Fruit fly (Drosophila melanogaster) whole organism, embryonic: ENCODE data around the gene CG5390.
A peak's percentile ranks its signal among the peaks of the same experiment; 100 is the strongest.

Experiments
- Adf1 ChIP-seq: fragments of 200-800 bp; sonication (Bioruptor generic); IDR thresholded peaks from 2 replicates; pipeline ENCODE4 v1.3.6; 2022; ENCODE audit warnings: missing biosample characterization, missing genetic modification characterization
- Atf3 ChIP-seq: fragments of 200-800 bp; sonication (Bioruptor generic); optimal IDR thresholded peaks from 3 replicates; lab custom pipeline; 2016; ENCODE audit warnings: missing biosample characterization, missing genetic modification characterization
- Bteb2 ChIP-seq: fragments of 200-800 bp; sonication (Bioruptor generic); optimal IDR thresholded peaks from 2 replicates; lab custom pipeline; 2016; ENCODE audit warnings: missing biosample characterization, missing genetic modification characterization
- CG10267 ChIP-seq: fragments of 200-800 bp; sonication (Bioruptor generic); optimal IDR thresholded peaks from 2 replicates; lab custom pipeline; 2018; ENCODE audit warnings: missing biosample characterization, mild to moderate bottlenecking, missing genetic modification characterization, moderate library complexity
- CG10543 ChIP-seq: fragments of 200-800 bp; sonication (Bioruptor generic); optimal IDR thresholded peaks from 3 replicates; lab custom pipeline; 2017; ENCODE audit warnings: missing biosample characterization, mild to moderate bottlenecking, missing genetic modification characterization, moderate library complexity
- CG11696 ChIP-seq: fragments of 200-800 bp; sonication (Bioruptor generic); IDR thresholded peaks from 2 replicates; pipeline ENCODE4 v1.3.6; 2022; ENCODE audit warnings: missing biosample characterization, missing genetic modification characterization
- CG12769 ChIP-seq: fragments of 200-800 bp; sonication (Bioruptor generic); optimal IDR thresholded peaks from 2 replicates; lab custom pipeline; 2019; ENCODE audit warnings: missing biosample characterization, mild to moderate bottlenecking, missing genetic modification characterization, moderate library complexity
- CG14667 ChIP-seq: fragments of 200-800 bp; sonication (Bioruptor generic); IDR thresholded peaks from 2 replicates; pipeline ENCODE4 v1.3.6; 2022; ENCODE audit warnings: missing biosample characterization, missing genetic modification characterization
- CG15696 ChIP-seq: fragments of 200-800 bp; sonication (Bioruptor generic); optimal IDR thresholded peaks from 2 replicates; lab custom pipeline; 2019; ENCODE audit warnings: missing biosample characterization, mild to moderate bottlenecking, missing genetic modification characterization, moderate library complexity
- CG1602 ChIP-seq: fragments of 200-800 bp; sonication (Bioruptor generic); optimal IDR thresholded peaks from 3 replicates; lab custom pipeline; 2016; ENCODE audit warnings: missing biosample characterization, missing genetic modification characterization
- CG17328 ChIP-seq: fragments of 200-800 bp; sonication (Bioruptor generic); IDR thresholded peaks from 2 replicates; pipeline ENCODE4 v1.3.6; 2022; ENCODE audit warnings: missing biosample characterization, missing genetic modification characterization
- CG3163 ChIP-seq: fragments of 200-800 bp; sonication (Bioruptor generic); optimal IDR thresholded peaks from 3 replicates; lab custom pipeline; 2016; ENCODE audit warnings: missing biosample characterization, missing genetic modification characterization
- CG3407 ChIP-seq: fragments of 200-800 bp; sonication (Bioruptor generic); optimal IDR thresholded peaks from 2 replicates; lab custom pipeline; 2018; ENCODE audit warnings: missing biosample characterization, mild to moderate bottlenecking, missing genetic modification characterization
- CG4404 ChIP-seq: fragments of 200-800 bp; sonication (Bioruptor generic); IDR thresholded peaks from 2 replicates; pipeline ENCODE4 v1.3.6; 2022; ENCODE audit warnings: missing biosample characterization, missing genetic modification characterization
- CG4424 ChIP-seq: fragments of 200-800 bp; sonication (Bioruptor generic); optimal IDR thresholded peaks from 3 replicates; lab custom pipeline; 2016; ENCODE audit warnings: missing biosample characterization, missing genetic modification characterization
- CG9437 ChIP-seq: fragments of 200-800 bp; sonication (Bioruptor generic); optimal IDR thresholded peaks from 2 replicates; lab custom pipeline; 2018; ENCODE audit warnings: missing biosample characterization, mild to moderate bottlenecking, missing genetic modification characterization
- Dek ChIP-seq: fragments of 200-800 bp; sonication (Bioruptor generic); optimal IDR thresholded peaks from 3 replicates; lab custom pipeline; 2019; ENCODE audit warnings: missing biosample characterization, mild to moderate bottlenecking, missing genetic modification characterization, moderate library complexity
- Doc3 ChIP-seq: fragments of 200-800 bp; sonication (Bioruptor generic); IDR thresholded peaks from 3 replicates; pipeline ENCODE4 v1.3.6; 2022; ENCODE audit warnings: missing biosample characterization, missing genetic modification characterization; ENCODE audit not compliant: partially characterized antibody
- HLH3B ChIP-seq: fragments of 200-800 bp; sonication (Bioruptor generic); IDR thresholded peaks from 2 replicates; pipeline ENCODE4 v1.3.6; 2022; ENCODE audit warnings: missing biosample characterization, missing genetic modification characterization
- HmgZ ChIP-seq: fragments of 200-800 bp; sonication (Bioruptor generic); optimal IDR thresholded peaks from 2 replicates; lab custom pipeline; 2018; ENCODE audit warnings: missing biosample characterization, mild to moderate bottlenecking, missing genetic modification characterization
- Hr78 ChIP-seq, 2 experiments: fragments of 200-800 bp in 1 of 2; fragments of >200 bp in 1 of 2; sonication (Bioruptor generic) in 1 of 2; optimal IDR thresholded peaks; 2 replicates each; lab custom pipeline; 2017 to 2019; ENCODE audit warnings: missing biosample characterization in 2 of 2, missing genetic modification characterization in 2 of 2, mild to moderate bottlenecking in 1 of 2, moderate library complexity in 1 of 2
- Jarid2 ChIP-seq: fragments of 200-800 bp; sonication (Bioruptor generic); optimal IDR thresholded peaks from 3 replicates; lab custom pipeline; 2017; ENCODE audit warnings: mild to moderate bottlenecking, missing biosample characterization, missing genetic modification reagents, missing genetic modification characterization
- Lim3 ChIP-seq: fragments of 200-800 bp; sonication (Bioruptor generic); IDR thresholded peaks from 2 replicates; pipeline ENCODE4 v1.3.6; 2022; ENCODE audit warnings: missing biosample characterization, missing genetic modification characterization
- MTF-1 ChIP-seq: fragments of 200-800 bp; sonication (Bioruptor generic); optimal IDR thresholded peaks from 2 replicates; lab custom pipeline; 2018; ENCODE audit warnings: missing biosample characterization, mild to moderate bottlenecking, missing genetic modification characterization, borderline replicate concordance
- Mrtf ChIP-seq: fragments of 200-800 bp; sonication (Bioruptor generic); IDR thresholded peaks from 3 replicates; pipeline ENCODE4 v1.3.6; 2022; ENCODE audit warnings: missing biosample characterization, missing genetic modification characterization
- Myb ChIP-seq: fragments of 200-800 bp; sonication (Bioruptor generic); optimal IDR thresholded peaks from 2 replicates; lab custom pipeline; 2016; ENCODE audit warnings: missing biosample characterization, missing genetic modification characterization
- Optix ChIP-seq: fragments of 200-800 bp; sonication (Bioruptor generic); IDR thresholded peaks from 3 replicates; pipeline ENCODE4 v1.3.6; 2022; ENCODE audit warnings: missing biosample characterization, missing genetic modification characterization
- Sry-δ ChIP-seq: fragments of 200-800 bp; sonication (Bioruptor generic); optimal IDR thresholded peaks from 2 replicates; lab custom pipeline; 2016; ENCODE audit warnings: missing biosample characterization, missing genetic modification characterization
- TFAM ChIP-seq: fragments of 200-800 bp; sonication (Bioruptor generic); optimal IDR thresholded peaks from 2 replicates; lab custom pipeline; 2017; ENCODE audit warnings: missing biosample characterization, missing genetic modification characterization, inconsistent platforms
- YL-1 ChIP-seq: fragments of 200-800 bp; sonication (Bioruptor generic); optimal IDR thresholded peaks from 3 replicates; lab custom pipeline; 2017; ENCODE audit warnings: missing biosample characterization, mild to moderate bottlenecking, missing genetic modification characterization
- cad ChIP-seq: fragments of >200 bp; optimal IDR thresholded peaks from 2 replicates; lab custom pipeline; 2017; ENCODE audit warnings: missing biosample characterization, missing genetic modification characterization
- chinmo ChIP-seq: fragments of 200-800 bp; sonication (Bioruptor generic); IDR thresholded peaks from 4 replicates; pipeline ENCODE4 v1.3.6; 2022; ENCODE audit warnings: missing biosample characterization, missing genetic modification characterization; ENCODE audit not compliant: partially characterized antibody
- fd3F ChIP-seq: fragments of 200-800 bp; sonication (Bioruptor generic); optimal IDR thresholded peaks from 2 replicates; lab custom pipeline; 2018; ENCODE audit warnings: missing biosample characterization, mild to moderate bottlenecking, missing genetic modification characterization, moderate library complexity
- fd64A ChIP-seq: fragments of 200-800 bp; sonication (Bioruptor generic); optimal IDR thresholded peaks from 3 replicates; lab custom pipeline; 2018; ENCODE audit warnings: missing biosample characterization, mild to moderate bottlenecking, missing genetic modification characterization
- gce ChIP-seq: fragments of 200-800 bp; sonication (Bioruptor generic); IDR thresholded peaks from 3 replicates; pipeline ENCODE4 v1.3.6; 2022; ENCODE audit warnings: missing biosample characterization, missing genetic modification characterization
- grn ChIP-seq: fragments of 200-800 bp; sonication (Bioruptor generic); optimal IDR thresholded peaks from 3 replicates; lab custom pipeline; 2017; ENCODE audit warnings: missing biosample characterization, missing genetic modification characterization
- gt ChIP-seq: fragments of 200-800 bp; sonication (Bioruptor generic); IDR thresholded peaks from 2 replicates; pipeline ENCODE4 v1.3.6; 2022; ENCODE audit warnings: missing biosample characterization, missing genetic modification characterization
- insv ChIP-seq, 2 experiments: fragments of 200-800 bp; sonication (Bioruptor generic); optimal IDR thresholded peaks; 3 replicates each; lab custom pipeline; 2016 to 2018; ENCODE audit warnings: missing biosample characterization in 2 of 2, missing genetic modification characterization in 2 of 2
- ken ChIP-seq: fragments of 200-800 bp; sonication (Bioruptor generic); IDR thresholded peaks from 3 replicates; pipeline ENCODE4 v1.3.6; 2022; ENCODE audit warnings: missing biosample characterization, missing genetic modification characterization
- odd ChIP-seq: fragments of 200-800 bp; sonication (Bioruptor generic); optimal IDR thresholded peaks from 2 replicates; lab custom pipeline; 2017; ENCODE audit warnings: missing biosample characterization, mild to moderate bottlenecking, missing genetic modification characterization
- p53 ChIP-seq: fragments of 200-800 bp; sonication (Bioruptor generic); optimal IDR thresholded peaks from 2 replicates; lab custom pipeline; 2016; ENCODE audit warnings: missing biosample characterization, missing genetic modification characterization
- pho ChIP-seq: fragments of 200-800 bp; sonication (Bioruptor generic); optimal IDR thresholded peaks from 2 replicates; lab custom pipeline; 2016; ENCODE audit warnings: missing biosample characterization, missing genetic modification characterization
- psq ChIP-seq: fragments of 200-800 bp; sonication (Bioruptor generic); optimal IDR thresholded peaks from 2 replicates; lab custom pipeline; 2017; ENCODE audit warnings: missing biosample characterization, missing genetic modification characterization
- pum ChIP-seq: fragments of 200-800 bp; sonication (Bioruptor generic); optimal IDR thresholded peaks from 2 replicates; lab custom pipeline; 2016; ENCODE audit warnings: missing biosample characterization, missing genetic modification characterization
- repo ChIP-seq: fragments of 200-800 bp; sonication (Bioruptor generic); optimal IDR thresholded peaks from 2 replicates; lab custom pipeline; 2016; ENCODE audit warnings: missing biosample characterization, missing genetic modification characterization
- slp2 ChIP-seq: fragments of 200-800 bp; sonication (Bioruptor generic); optimal IDR thresholded peaks from 2 replicates; lab custom pipeline; 2016; ENCODE audit warnings: missing biosample characterization, missing genetic modification characterization
- sna ChIP-seq: fragments of 200-800 bp; sonication (Bioruptor generic); IDR thresholded peaks from 2 replicates; pipeline ENCODE4 v1.3.6; 2022; ENCODE audit warnings: missing biosample characterization, missing genetic modification characterization; ENCODE audit not compliant: partially characterized antibody
- sob ChIP-seq: fragments of 200-800 bp; sonication (Bioruptor generic); IDR thresholded peaks from 2 replicates; pipeline ENCODE4 v1.3.6; 2022; ENCODE audit warnings: missing biosample characterization, missing genetic modification characterization
- tgo ChIP-seq: fragments of 200-800 bp; sonication (Bioruptor generic); IDR thresholded peaks from 3 replicates; pipeline ENCODE4 v1.3.6; 2022; ENCODE audit warnings: missing biosample characterization, missing genetic modification characterization
- wor ChIP-seq: fragments of 200-800 bp; sonication (Bioruptor generic); IDR thresholded peaks from 2 replicates; pipeline ENCODE4 v1.3.6; 2022; ENCODE audit warnings: missing biosample characterization, missing genetic modification characterization

The CG5390 gene

DNA sequence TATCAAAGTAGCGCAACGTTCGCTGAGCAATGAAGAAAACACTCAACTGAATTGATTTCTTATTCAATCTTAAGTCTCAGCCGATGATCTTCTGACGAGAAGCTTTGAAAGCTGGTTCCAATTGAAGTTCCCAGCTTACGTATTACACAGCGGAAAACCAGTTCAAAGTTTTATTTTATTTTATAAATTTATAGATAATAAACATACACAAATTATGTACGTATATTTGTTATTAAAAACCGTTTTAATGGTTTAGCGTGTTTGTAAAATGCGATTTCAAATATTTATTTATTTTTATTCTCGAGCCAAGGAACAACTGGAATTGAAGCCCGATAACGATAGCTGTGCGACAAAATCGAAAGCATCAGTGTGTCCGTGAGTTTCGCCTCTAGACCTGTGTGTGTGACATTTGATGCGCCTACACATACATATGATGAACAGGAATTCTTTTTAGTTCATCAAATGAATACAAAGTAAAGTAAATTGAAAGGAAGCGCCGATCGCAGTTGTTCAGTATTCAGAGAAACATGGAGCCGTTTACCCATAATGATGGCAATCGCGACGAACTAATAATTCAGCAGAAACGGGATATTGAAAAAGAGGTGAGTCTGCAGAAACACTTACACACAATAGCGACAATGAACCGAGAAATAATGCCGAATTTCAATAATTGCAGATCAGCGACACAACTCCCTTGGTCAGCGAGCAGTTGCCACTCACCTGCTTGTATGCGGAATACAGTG lies at the start of gene CG5390, which contains the start of gene CG4968 (continued):
- TF ChIP-seq chinmo (0 out of 4 replicates have a peak, but pooled peaks have one; percentile 65), fd3F (GFP tag; lab: Kevin White, UChicago) (peak; percentile 62), Myb (GFP tag; lab: Kevin White, UChicago) (peak; percentile 4), MTF-1 (GFP tag; lab: Kevin White, UChicago) (no peak), slp2 (GFP tag; lab: Kevin White, UChicago) (no peak), CG15696 (peak; percentile 32), Sry-δ (peak; percentile 76), TFAM (GFP tag; lab: Kevin White, UChicago) (no peak), insv (GFP tag; optimal IDR thresholded peaks at IDR 0.05; lab: Kevin White, UChicago) (no peak), CG3163 (no peak), Hr78 (GFP tag; optimal IDR thresholded peaks at IDR 0.05; lab: Kevin White, UChicago) (peak in 1 of 2 experiments; percentile 20), gce (GFP tag; lab: Robert Waterston, UW) (peak; percentile 53; the same call in 1 of the 3 replicates), Adf1 (GFP tag; lab: Robert Waterston, UW) (peak; percentile 48), p53 (GFP tag; lab: Kevin White, UChicago) (no peak), grn (GFP tag; lab: Kevin White, UChicago) (no peak), psq (GFP tag; lab: Kevin White, UChicago) (peak; percentile 30), Doc3 (GFP tag; lab: Robert Waterston, UW) (no peak), CG9437 (GFP tag; lab: Kevin White, UChicago) (peak; percentile 98), Atf3 (no peak), Optix (GFP tag; lab: Robert Waterston, UW) (no peak), YL-1 (GFP tag; lab: Kevin White, UChicago) (peak; percentile 85), Lim3 (GFP tag; lab: Robert Waterston, UW) (no peak), repo (GFP tag; lab: Kevin White, UChicago) (no peak), Bteb2 (no peak), Mrtf (GFP tag; lab: Robert Waterston, UW) (no peak; the same call in 2 of the 3 replicates), pho (GFP tag; lab: Kevin White, UChicago) (peak; percentile 41), tgo (GFP tag; lab: Robert Waterston, UW) (peak; percentile 45; the same call in 1 of the 3 replicates), CG10267 (peak; percentile 75), CG12769 (no peak), CG10543 (GFP tag; lab: Kevin White, UChicago) (peak; percentile 70), CG4404 (GFP tag; lab: Robert Waterston, UW) (no peak), wor (GFP tag; lab: Robert Waterston, UW) (no peak), CG1602 (peak; percentile 8), cad (GFP tag; lab: Kevin White, UChicago) (no peak), gt (no peak), pum (GFP tag; lab: Kevin White, UChicago) (no peak), Jarid2 (GFP tag; lab: Kevin White, UChicago) (no peak), HLH3B (GFP tag; lab: Robert Waterston, UW) (peak; percentile 45; the same call in 1 of the 2 replicates), CG17328 (GFP tag; lab: Robert Waterston, UW) (peak; percentile 69), HmgZ (tag; lab: Kevin White, UChicago) (peak; percentile 68), CG4424 (GFP tag; lab: Kevin White, UChicago) (peak; percentile 57), fd64A (no peak), sob (GFP tag; lab: Robert Waterston, UW) (peak; percentile 65), sna (GFP tag; lab: Robert Waterston, UW) (no peak), ken (GFP tag; lab: Robert Waterston, UW) (0 out of 3 replicates have a peak, but pooled peaks have one; percentile 54), CG11696 (GFP tag; lab: Robert Waterston, UW) (no peak), Dek (tag; lab: Kevin White, UChicago) (no peak), CG14667 (0 out of 2 replicates have a peak, but pooled peaks have one; percentile 14), CG3407 (GFP tag; lab: Kevin White, UChicago) (peak; percentile 56), odd (peak; percentile 56)
